Worm (Caenorhabditis elegans) whole organism, young adult: ENCODE data around the gene npr-20.
A peak's percentile ranks its signal among the peaks of the same experiment; 100 is the strongest.

Experiments used
- B0019.2 ChIP-seq: fragments of 200-800 bp; sonication (Bioruptor generic); conservative IDR thresholded peaks from 2 replicates; pipeline ENCODE4 v1.3.6; 2022; ENCODE audit warnings: missing genetic modification reagents, missing genetic modification characterization, missing compliant biosample characterization
- B0336.3 ChIP-seq: fragments of 200-800 bp; sonication (Bioruptor generic); IDR thresholded peaks from 2 replicates; pipeline ENCODE4 v1.3.6; 2022; ENCODE audit warnings: missing genetic modification characterization, missing compliant biosample characterization
- Y95B8A.8 ChIP-seq: fragments of 200-800 bp; sonication (Bioruptor generic); IDR thresholded peaks from 2 replicates; pipeline ENCODE4 v1.3.6; 2022; ENCODE audit warnings: missing genetic modification reagents, missing genetic modification characterization, missing compliant biosample characterization
- akir-1 ChIP-seq: fragments of 200-800 bp; sonication (Bioruptor generic); optimal IDR thresholded peaks from 2 replicates; lab custom pipeline; 2018; ENCODE audit warnings: mild to moderate bottlenecking, missing genetic modification characterization, moderate library complexity, missing compliant biosample characterization
- ama-1 ChIP-seq, 3 experiments: fragments of 150-350 bp in 1 of 3; sonication (generic microtip) in 2 of 3; optimal IDR thresholded peaks; 2 replicates each; lab custom pipeline; 2014 to 2018; ENCODE audit warnings: missing biosample characterization in 2 of 3, missing genetic modification characterization in 2 of 3, missing genetic modification reagents in 2 of 3
- ccch-3 ChIP-seq: fragments of 200-800 bp; sonication (Bioruptor generic); optimal IDR thresholded peaks from 2 replicates; lab custom pipeline; 2018; ENCODE audit warnings: mild to moderate bottlenecking, missing genetic modification characterization, missing compliant biosample characterization
- cebp-1 ChIP-seq, 2 experiments: fragments of 200-800 bp in 1 of 2; sonication (Bioruptor generic) in 1 of 2; sonication (generic microtip) in 1 of 2; IDR thresholded peaks in 1 of 2; optimal IDR thresholded peaks in 1 of 2; 2 replicates each; pipeline versions ENCODE4 v1.3.6 to Lab custom; 2017 to 2022; ENCODE audit warnings: missing compliant biosample characterization in 2 of 2, missing genetic modification characterization in 2 of 2, mild to moderate bottlenecking in 1 of 2, missing genetic modification reagents in 1 of 2, moderate library complexity in 1 of 2
- ceh-40 ChIP-seq: fragments of 200-800 bp; sonication (Bioruptor generic); IDR thresholded peaks from 2 replicates; pipeline ENCODE4 v1.3.6; 2022; ENCODE audit warnings: missing genetic modification characterization, missing compliant biosample characterization
- ekl-4 ChIP-seq: fragments of 200-800 bp; sonication (Bioruptor generic); IDR thresholded peaks from 2 replicates; pipeline ENCODE4 v1.3.6; 2022; ENCODE audit warnings: missing genetic modification reagents, missing genetic modification characterization, missing compliant biosample characterization
- hlh-26 ChIP-seq: fragments of 200-800 bp; sonication (Bioruptor generic); conservative IDR thresholded peaks from 2 replicates; pipeline ENCODE4 v1.3.6; 2022; ENCODE audit warnings: missing genetic modification reagents, missing genetic modification characterization, missing compliant biosample characterization
- lin-35 ChIP-seq, 3 experiments: fragments of 150-350 bp in 2 of 3; sonication (generic microtip) in 1 of 3; optimal IDR thresholded peaks; 2 replicates each; lab custom pipeline; 2014 to 2018; ENCODE audit warnings: missing biosample characterization in 3 of 3, missing genetic modification characterization in 3 of 3, missing genetic modification reagents in 3 of 3
- lin-40 ChIP-seq: sonication (generic microtip); optimal IDR thresholded peaks from 2 replicates; lab custom pipeline; 2016; ENCODE audit warnings: missing genetic modification characterization, mild to moderate bottlenecking, missing compliant biosample characterization, missing genotype, missing genetic modification reagents
- lsy-27 ChIP-seq: sonication (generic microtip); optimal IDR thresholded peaks from 2 replicates; lab custom pipeline; 2017; ENCODE audit warnings: missing genetic modification characterization, mild to moderate bottlenecking, missing compliant biosample characterization, antibody characterized with exemption, missing genotype, borderline replicate concordance; ENCODE audit not compliant: insufficient read depth
- nfya-1 ChIP-seq: sonication (generic microtip); optimal IDR thresholded peaks from 2 replicates; lab custom pipeline; 2017; ENCODE audit warnings: antibody characterized with exemption, missing compliant biosample characterization, missing genetic modification characterization, borderline replicate concordance; ENCODE audit not compliant: insufficient read depth
- nhr-120 ChIP-seq: fragments of 200-800 bp; sonication (Bioruptor generic); IDR thresholded peaks from 2 replicates; pipeline ENCODE4 v1.3.6; 2022; ENCODE audit warnings: missing genetic modification characterization, missing compliant biosample characterization
- nhr-90 ChIP-seq: sonication (generic microtip); optimal IDR thresholded peaks from 2 replicates; lab custom pipeline; 2016; ENCODE audit warnings: missing genotype, mild to moderate bottlenecking, missing genetic modification characterization, missing compliant biosample characterization
- pbrm-1 ChIP-seq: fragments of 200-800 bp; sonication (Bioruptor generic); IDR thresholded peaks from 2 replicates; pipeline ENCODE4 v1.3.6; 2022; ENCODE audit warnings: missing genetic modification reagents, missing genetic modification characterization, missing compliant biosample characterization
- pha-4 ChIP-seq: fragments of 150-350 bp; sonication (generic microtip); optimal IDR thresholded peaks from 2 replicates; lab custom pipeline; 2014; ENCODE audit warnings: missing biosample characterization, missing genetic modification reagents, missing genetic modification characterization
- repo-1 ChIP-seq: sonication (generic microtip); optimal IDR thresholded peaks from 2 replicates; lab custom pipeline; 2017; ENCODE audit warnings: mild to moderate bottlenecking, missing genetic modification characterization, missing compliant biosample characterization
- sdz-38 ChIP-seq: sonication (generic microtip); optimal IDR thresholded peaks from 2 replicates; lab custom pipeline; 2016; ENCODE audit warnings: missing genotype, missing genetic modification characterization, missing compliant biosample characterization
- snpc-4 ChIP-seq, 5 experiments: fragments of 150-350 bp in 1 of 5; sonication (generic microtip) in 4 of 5; optimal IDR thresholded peaks; 2 replicates each; lab custom pipeline; 2014 to 2018; ENCODE audit warnings: missing genetic modification characterization in 5 of 5, missing biosample characterization in 3 of 5, antibody characterized with exemption in 2 of 5, mild to moderate bottlenecking in 2 of 5, missing compliant biosample characterization in 2 of 5, missing genotype in 2 of 5, moderate library complexity in 2 of 5, missing genetic modification reagents in 1 of 5
- somi-1 ChIP-seq: fragments of 200-800 bp; sonication (Bioruptor generic); optimal IDR thresholded peaks from 2 replicates; lab custom pipeline; 2018; ENCODE audit warnings: mild to moderate bottlenecking, missing genetic modification characterization, missing compliant biosample characterization
- tbx-9 ChIP-seq: sonication (generic microtip); optimal IDR thresholded peaks from 2 replicates; lab custom pipeline; 2016; ENCODE audit warnings: borderline replicate concordance, missing genetic modification characterization, inconsistent platforms, missing compliant biosample characterization
- xnd-1 ChIP-seq: sonication (generic microtip); optimal IDR thresholded peaks from 2 replicates; lab custom pipeline; 2016; ENCODE audit warnings: missing genotype, missing genetic modification reagents, missing genetic modification characterization, missing compliant biosample characterization
- zim-3 ChIP-seq: sonication (generic microtip); optimal IDR thresholded peaks from 2 replicates; lab custom pipeline; 2017; ENCODE audit warnings: mild to moderate bottlenecking, missing genetic modification characterization, moderate library complexity, missing compliant biosample characterization
- ztf-26 ChIP-seq: sonication (generic microtip); optimal IDR thresholded peaks from 2 replicates; lab custom pipeline; 2017; ENCODE audit warnings: missing genetic modification characterization, missing compliant biosample characterization

npr-20 gene

ce11 chrII:8818978-8819896, 45.7 kb downstream of the npr-20 start, which contains the start of gene F46C5.10:
TSS of gene F46C5.10 (minus strand) at chrII:8819028.
- TF ChIP-seq ccch-3 (GFP tag; lab: Kevin White, UChicago): no peak
- peak in 1 of 3 experiments; percentile 1 for TF ChIP-seq lin-35 (GFP tag; optimal IDR thresholded peaks at IDR 0.05; lab: Kevin White, UChicago)
- TF ChIP-seq hlh-26: no peak
- no peak for TF ChIP-seq Y95B8A.8 (GFP tag; lab: Robert Waterston, UW)
- TF ChIP-seq lin-40 (tag; lab: Kevin White, UChicago): peak; percentile 5
- TF ChIP-seq ama-1 (optimal IDR thresholded peaks at IDR 0.05; lab: Kevin White, UChicago): peak; percentile 56
- TF ChIP-seq ama-1 (GFP tag; optimal IDR thresholded peaks at IDR 0.05; lab: Kevin White, UChicago): no peak

DNA sequence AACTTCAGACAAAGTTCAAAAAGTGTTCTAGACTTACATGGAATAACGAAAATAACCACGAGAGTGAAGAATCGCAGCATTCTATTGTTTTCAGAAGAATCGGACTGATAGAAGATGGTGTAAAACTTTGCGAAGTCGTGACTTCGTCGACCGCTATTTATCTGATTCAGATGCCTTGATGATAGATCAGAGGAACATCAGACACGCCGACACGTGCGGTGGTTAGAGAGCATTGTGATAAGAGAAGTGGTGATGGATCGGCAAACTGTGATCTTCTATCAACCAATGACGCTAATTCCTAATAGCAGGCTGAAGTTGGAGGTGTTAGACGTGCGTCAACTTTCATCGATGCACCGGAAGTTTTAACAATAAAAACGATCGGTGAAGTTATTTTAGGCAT, 46.7 kb downstream of the npr-20 start:
- TF ChIP-seq ztf-26 (tag; lab: Kevin White, UChicago) (peak; percentile 49), somi-1 (GFP tag; lab: Kevin White, UChicago) (peak; percentile 36), lsy-27 (tag; lab: Kevin White, UChicago) (no peak), lin-40 (tag; lab: Kevin White, UChicago) (peak; percentile 23)

DNA sequence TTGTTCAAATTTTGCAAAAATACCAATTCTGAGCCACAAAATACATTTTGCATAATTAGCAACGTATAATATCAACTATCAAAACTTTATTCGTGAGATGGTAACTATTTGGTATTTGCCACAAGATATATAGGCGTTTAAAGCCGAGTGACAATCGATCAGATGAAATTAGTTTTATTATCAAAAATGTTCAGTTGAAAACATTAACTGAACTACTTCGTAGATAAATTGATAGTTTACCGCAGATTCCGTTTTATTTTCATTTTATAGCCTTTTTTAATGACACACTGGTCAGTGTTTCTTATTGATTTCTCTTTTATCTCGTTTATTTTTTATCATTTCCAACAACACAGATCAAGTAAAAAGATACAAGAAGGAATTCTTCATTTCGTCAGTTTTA, 47.8 kb downstream of the npr-20 start:
- TF ChIP-seq repo-1 (tag; lab: Kevin White, UChicago) (peak; percentile 26), pbrm-1 (GFP tag; lab: Robert Waterston, UW) (no peak), ztf-26 (tag; lab: Kevin White, UChicago) (peak; percentile 58)

DNA sequence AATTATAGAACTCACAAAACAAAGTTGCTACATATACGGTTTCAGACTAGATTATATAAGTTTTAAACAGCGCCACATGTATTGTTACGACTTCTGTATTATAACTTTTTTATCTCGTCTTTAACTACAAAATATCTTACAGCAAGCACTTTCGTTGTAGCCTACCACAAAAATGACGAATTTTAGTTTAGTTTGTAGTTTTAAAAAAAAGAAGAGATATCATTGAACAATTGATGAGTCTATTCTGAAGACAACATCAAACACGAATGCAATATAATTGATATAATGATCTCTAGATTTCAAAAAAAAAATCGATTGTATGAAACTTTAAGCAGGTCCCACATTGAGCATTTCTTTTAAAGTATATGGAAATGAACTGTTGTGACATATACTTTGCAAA, 50.7 kb downstream of the npr-20 start:
- TF ChIP-seq tbx-9 (tag; lab: Kevin White, UChicago): no peak
- no peak for TF ChIP-seq zim-3 (tag; lab: Kevin White, UChicago)
- no peak for TF ChIP-seq nfya-1 (tag; lab: Kevin White, UChicago)
- no peak for TF ChIP-seq B0019.2 (GFP tag; lab: Robert Waterston, UW)
- no peak for TF ChIP-seq akir-1 (GFP tag; lab: Kevin White, UChicago)
- TF ChIP-seq nhr-120 (GFP tag; lab: Robert Waterston, UW): no peak
- TF ChIP-seq cebp-1 (GFP tag; IDR thresholded peaks at IDR 0.05; lab: Robert Waterston, UW): no peak
- no peak for TF ChIP-seq cebp-1 (tag; optimal IDR thresholded peaks at IDR 0.05; lab: Kevin White, UChicago)
- TF ChIP-seq Y95B8A.8 (GFP tag; lab: Robert Waterston, UW): no peak
- TF ChIP-seq snpc-4 (GFP tag; optimal IDR thresholded peaks at IDR 0.05; lab: Kevin White, UChicago): no peak
- TF ChIP-seq snpc-4 (tag; optimal IDR thresholded peaks at IDR 0.05; lab: Kevin White, UChicago): no peak
- no peak for TF ChIP-seq nhr-90 (tag; lab: Kevin White, UChicago)
- TF ChIP-seq sdz-38: no peak
- no peak for TF ChIP-seq pha-4 (tag; lab: Kevin White, UChicago)
- TF ChIP-seq, all 124 proteins: peak for 0

ce11 chrII:8813659-8814058, 51.3 kb downstream of the npr-20 start:
- TF ChIP-seq ceh-40 (GFP tag; lab: Robert Waterston, UW): no peak
- TF ChIP-seq lin-40 (tag; lab: Kevin White, UChicago): peak; percentile 5
- TF ChIP-seq somi-1 (GFP tag; lab: Kevin White, UChicago): peak; percentile 66

ce11 chrII:8812346-8812745, 52.6 kb downstream of the npr-20 start:
- TF ChIP-seq ekl-4 (GFP tag; lab: Robert Waterston, UW) (0 out of 2 replicates have a peak, but pooled peaks have one; percentile 39), repo-1 (tag; lab: Kevin White, UChicago) (no peak), B0336.3 (peak; percentile 31; the same call in 1 of the 2 replicates), xnd-1 (tag; lab: Kevin White, UChicago) (no peak)
